Worm (Caenorhabditis elegans) whole organism, early embryonic: ENCODE data around the gene R144.10.

ENCODE experiments used
- ama-1 ChIP-seq: fragments of 150-350 bp; optimal IDR thresholded peaks from 2 replicates; lab custom pipeline; 2014
- ceh-13 ChIP-seq: fragments of 200-800 bp; sonication (Bioruptor generic); optimal IDR thresholded peaks from 2 replicates; lab custom pipeline; 2018; ENCODE audit warnings: mild to moderate bottlenecking, missing genetic modification characterization, missing compliant biosample characterization
- ceh-36 ChIP-seq: sonication (generic microtip); optimal IDR thresholded peaks from 2 replicates; lab custom pipeline; 2016; ENCODE audit warnings: missing genetic modification characterization, inconsistent platforms, missing compliant biosample characterization
- ets-7 ChIP-seq: sonication (generic microtip); optimal IDR thresholded peaks from 2 replicates; lab custom pipeline; 2016; ENCODE audit warnings: missing genotype, missing genetic modification characterization, missing compliant biosample characterization
- flt-1 ChIP-seq: fragments of 200-800 bp; sonication (Bioruptor generic); IDR thresholded peaks from 2 replicates; pipeline ENCODE4 v1.3.6; 2022; ENCODE audit warnings: missing genetic modification characterization, missing compliant biosample characterization
- hmbx-1 ChIP-seq: sonication (generic microtip); optimal IDR thresholded peaks from 2 replicates; lab custom pipeline; 2016; ENCODE audit warnings: mild to moderate bottlenecking, missing genetic modification characterization, missing compliant biosample characterization
- hmg-4 ChIP-seq: fragments of 200-800 bp; sonication (Bioruptor generic); optimal IDR thresholded peaks from 2 replicates; lab custom pipeline; 2018; ENCODE audit warnings: mild to moderate bottlenecking, missing genetic modification characterization, missing compliant biosample characterization
- pes-1 ChIP-seq: fragments of 200-800 bp; sonication (Bioruptor generic); IDR thresholded peaks from 2 replicates; pipeline ENCODE4 v1.3.6; 2022; ENCODE audit warnings: missing genetic modification reagents, missing genetic modification characterization, missing compliant biosample characterization
- scrt-1 ChIP-seq: fragments of 200-800 bp; sonication (Bioruptor generic); IDR thresholded peaks from 2 replicates; pipeline ENCODE4 v1.3.6; 2022; ENCODE audit warnings: missing genetic modification characterization, missing compliant biosample characterization
- sea-1 ChIP-seq: fragments of 200-800 bp; sonication (Bioruptor generic); conservative IDR thresholded peaks from 2 replicates; pipeline ENCODE4 v1.3.6; 2022; ENCODE audit warnings: missing genetic modification characterization, missing compliant biosample characterization
- tbx-11 ChIP-seq: fragments of 200-800 bp; sonication (Bioruptor generic); IDR thresholded peaks from 2 replicates; pipeline ENCODE4 v1.3.6; 2022; ENCODE audit warnings: missing genetic modification characterization, missing compliant biosample characterization
- tbx-37 ChIP-seq: fragments of 200-800 bp; sonication (Bioruptor generic); conservative IDR thresholded peaks from 2 replicates; pipeline ENCODE4 v1.3.6; 2022; ENCODE audit warnings: missing genetic modification reagents, missing genetic modification characterization, missing compliant biosample characterization
- tra-4 ChIP-seq: sonication (generic microtip); optimal IDR thresholded peaks from 2 replicates; lab custom pipeline; 2017; ENCODE audit warnings: missing genetic modification characterization, missing compliant biosample characterization

DNA sequence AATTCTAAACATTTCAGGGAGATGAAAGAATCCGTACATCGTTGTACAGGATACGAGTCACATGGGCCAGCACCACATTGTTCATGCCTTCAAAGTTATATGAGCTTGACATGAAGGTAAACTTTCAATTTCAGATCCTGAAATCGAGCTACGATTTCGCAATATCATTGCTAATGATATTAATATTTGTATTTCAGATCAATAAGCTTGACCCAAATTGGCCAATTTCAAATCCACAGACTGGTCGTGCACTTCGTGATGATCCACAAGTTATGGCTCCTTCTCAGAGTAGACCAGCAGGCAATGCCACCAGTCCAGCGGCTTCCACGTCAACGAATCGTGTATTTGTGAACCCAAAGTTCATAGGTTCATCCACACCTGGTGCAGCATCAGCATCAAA, 24.2 kb upstream of the R144.10 start:
- TF ChIP-seq sea-1 (no peak), ceh-13 (no peak), ama-1 (lab: Kevin White, UChicago) (no peak), hmg-4 (GFP tag; lab: Kevin White, UChicago) (no peak), tbx-11 (no peak), pes-1 (GFP tag; lab: Robert Waterston, UW) (no peak), hmbx-1 (tag; lab: Kevin White, UChicago) (no peak), tbx-37 (no peak), flt-1 (no peak), scrt-1 (GFP tag; lab: Robert Waterston, UW) (no peak), tra-4 (tag; lab: Kevin White, UChicago) (no peak), ceh-36 (no peak), ets-7 (no peak)
